Worm (Caenorhabditis elegans) whole organism, L4/young adult: ENCODE measurements around the gene bus-5.
A peak's percentile ranks its signal among the peaks of the same experiment; 100 is the strongest.

ENCODE experiments used
- W03F9.2 ChIP-seq: fragments of 150-350 bp; optimal IDR thresholded peaks from 2 replicates; lab custom pipeline; 2014; ENCODE audit warnings: missing biosample characterization, missing genetic modification characterization
- dao-5 ChIP-seq: sonication (generic microtip); optimal IDR thresholded peaks from 2 replicates; lab custom pipeline; 2016; ENCODE audit warnings: missing genotype, missing genetic modification characterization, moderate library complexity, missing compliant biosample characterization
- him-1 ChIP-seq: sonication (generic microtip); optimal IDR thresholded peaks from 2 replicates; lab custom pipeline; 2016; ENCODE audit warnings: missing genotype, missing genetic modification reagents, missing genetic modification characterization, missing compliant biosample characterization

bus-5 gene

ce11 chrX:2113004-2113403 is at the start of gene bus-5:
bus-5 (minus strand) TSS chrX:2113104.
- TF ChIP-seq him-1 (no peak), dao-5 (no peak), W03F9.2 (no peak)

- TF ChIP-seq dao-5 (no peak), him-1 (no peak), W03F9.2 (no peak)
These were observed 45.0 kb upstream of the bus-5 start for ce11 chrX:2157855-2158254.

- TF ChIP-seq W03F9.2 (no peak), him-1 (no peak), dao-5 (no peak)
These were observed 40.9 kb upstream of the bus-5 start for ce11 chrX:2153780-2154179.

ce11 chrX:2152062-2152461 is 39.2 kb upstream of the bus-5 start:
- TF ChIP-seq dao-5: no peak
- no peak for TF ChIP-seq W03F9.2
- TF ChIP-seq him-1: no peak

- TF ChIP-seq dao-5 (no peak), him-1 (no peak), W03F9.2 (no peak)
These were observed 37.1 kb upstream of the bus-5 start, which contains the start of gene npax-2 for ce11 chrX:2150006-2150405. npax-2 (minus strand) TSS chrX:2150106.

ce11 chrX:2145629-2146028 is 32.7 kb upstream of the bus-5 start, which contains the start of gene dpy-3:
dpy-3 (minus strand) TSS chrX:2145647.
- no peak for TF ChIP-seq W03F9.2

- TF ChIP-seq W03F9.2: no peak
- TF ChIP-seq dao-5: no peak
- TF ChIP-seq him-1: no peak
These were observed 32.0 kb upstream of the bus-5 start for ce11 chrX:2144875-2145274.

ce11 chrX:2144236-2144635 is 31.3 kb upstream of the bus-5 start:
- TF ChIP-seq him-1 (no peak), W03F9.2 (no peak), dao-5 (no peak)

ce11 chrX:2140610-2141009 is 27.7 kb upstream of the bus-5 start:
- TF ChIP-seq him-1 (no peak), W03F9.2 (no peak)

- no peak for TF ChIP-seq W03F9.2
- no peak for TF ChIP-seq him-1
- no peak for TF ChIP-seq dao-5
These were observed 26.0 kb upstream of the bus-5 start for ce11 chrX:2138923-2139322.

- TF ChIP-seq W03F9.2 (no peak), him-1 (no peak), dao-5 (no peak)
These were observed 24.0 kb upstream of the bus-5 start for ce11 chrX:2136937-2137336.

- TF ChIP-seq him-1 (peak; percentile 10), dao-5 (no peak)
These were observed 18.7 kb upstream of the bus-5 start, which contains the start of gene F53B1.9 for ce11 chrX:2131650-2132049. F53B1.9 (minus strand) TSS chrX:2131844.

- TF ChIP-seq dao-5 (no peak), W03F9.2 (no peak), him-1 (no peak)
These were observed 17.2 kb upstream of the bus-5 start, which contains the start of gene F53B1.8 for ce11 chrX:2130141-2130540. F53B1.8 (minus strand) TSS chrX:2130241.

ce11 chrX:2120961-2121360 is 8.1 kb upstream of the bus-5 start, which contains the start of gene gpa-5:
gpa-5 (minus strand) TSS chrX:2121061.
- TF ChIP-seq him-1 (no peak), dao-5 (no peak), W03F9.2 (no peak)

ce11 chrX:2118162-2118561 is 5.3 kb upstream of the bus-5 start, which contains the start of gene swip-10:
swip-10 (minus strand) TSS chrX:2118262.
- no peak for TF ChIP-seq W03F9.2
- TF ChIP-seq him-1: no peak

ce11 chrX:2116304-2116867 is 3.5 kb upstream of the bus-5 start:
- TF ChIP-seq W03F9.2: no peak
- TF ChIP-seq him-1: no peak
- TF ChIP-seq dao-5: no peak

ce11 chrX:2114171-2114570 is 1.3 kb upstream of the bus-5 start:
- TF ChIP-seq W03F9.2 (no peak), him-1 (no peak), dao-5 (no peak)
